Worm (Caenorhabditis elegans): Measurements from ENCODE around the gene qars-1.

DNA sequence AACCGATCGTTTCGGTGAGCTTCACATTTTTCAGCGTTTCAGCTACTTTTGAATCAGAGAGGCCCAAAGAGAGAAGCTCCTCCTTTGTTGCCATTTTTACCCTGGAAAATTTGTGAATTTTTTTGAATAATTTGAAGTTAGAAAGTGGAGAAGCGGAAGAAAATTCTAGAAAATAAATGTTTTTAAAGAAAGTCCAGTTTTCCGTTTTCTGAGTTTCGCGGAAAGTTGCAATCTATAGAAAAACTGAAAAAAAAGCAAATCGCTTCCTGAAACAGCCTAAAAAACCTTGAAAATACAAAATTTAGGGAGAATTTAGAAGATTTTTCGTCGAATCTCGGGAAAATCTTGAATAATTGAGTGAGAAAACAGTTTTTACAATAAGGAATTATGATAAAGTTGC lies at the start of gene qars-1:
- TF ChIP-seq ref-1 (GFP tag; conservative IDR thresholded peaks at IDR 0.05), result no peak
- no peak for TF ChIP-seq ztf-23 (GFP tag; IDR thresholded peaks at IDR 0.05)
- TF ChIP-seq cog-1 (tag; optimal IDR thresholded peaks at IDR 0.05), result no peak
- TF ChIP-seq med-1 (GFP tag; optimal IDR thresholded peaks at IDR 0.05; ENCODE audit: insufficient read depth), result no peak
- no peak for TF ChIP-seq T22C8.4 (GFP tag; IDR thresholded peaks at IDR 0.05)
- TF ChIP-seq flt-1 (GFP tag; IDR thresholded peaks at IDR 0.05), result no peak
- TF ChIP-seq ztf-29 (GFP tag; IDR thresholded peaks at IDR 0.05), result no peak
- TF ChIP-seq tab-1 (GFP tag; IDR thresholded peaks at IDR 0.05), result no peak
- no peak for TF ChIP-seq klf-2 (GFP tag; conservative IDR thresholded peaks at IDR 0.05)
